Worm (Caenorhabditis elegans): ENCODE results near the gene ugt-44.

- TF ChIP-seq nhr-237 (tag; optimal IDR thresholded peaks at IDR 0.05) (no peak), ztf-1 (GFP tag; conservative IDR thresholded peaks at IDR 0.05) (no peak), ceh-82 (tag; optimal IDR thresholded peaks at IDR 0.05) (no peak)
Measured at ce11 chrIV:10501550-10502240, 32.2 kb downstream of the ugt-44 start, which contains the start of gene tax-6.

Data from whole organism, L2 larva.